Fruit fly (Drosophila melanogaster) whole organism, adult: Measurements from ENCODE around the gene CG14406.

ENCODE experiments used
- CG5204 ChIP-seq: fragments of 200-800 bp; sonication (Bioruptor generic); optimal IDR thresholded peaks from 2 replicates; lab custom pipeline; 2016; ENCODE audit warnings: missing biosample characterization, missing genetic modification characterization
- CG7045 ChIP-seq: fragments of 200-800 bp; sonication (Bioruptor generic); optimal IDR thresholded peaks from 2 replicates; lab custom pipeline; 2017; ENCODE audit warnings: missing biosample characterization, mild to moderate bottlenecking, missing genetic modification characterization
- Clk ChIP-seq: fragments of 200-800 bp; sonication (Bioruptor generic); optimal IDR thresholded peaks from 2 replicates; lab custom pipeline; 2017; ENCODE audit warnings: missing biosample characterization, missing genetic modification characterization
- cnc ChIP-seq, 2 experiments: fragments of >200 bp; optimal IDR thresholded peaks; 2 replicates each; lab custom pipeline; 2017
- ovo ChIP-seq: fragments of 200-800 bp; sonication (Bioruptor generic); optimal IDR thresholded peaks from 2 replicates; lab custom pipeline; 2016; ENCODE audit warnings: missing biosample characterization, missing genetic modification characterization
- toe ChIP-seq: fragments of 200-800 bp; sonication (Bioruptor generic); optimal IDR thresholded peaks from 2 replicates; lab custom pipeline; 2016; ENCODE audit warnings: missing biosample characterization, missing genetic modification characterization

- TF ChIP-seq CG7045 (GFP tag; lab: Kevin White, UChicago), result no peak
- TF ChIP-seq toe (GFP tag; lab: Kevin White, UChicago), result no peak
- no peak for TF ChIP-seq Clk (GFP tag; lab: Kevin White, UChicago)
- no peak for TF ChIP-seq ovo
- no peak for TF ChIP-seq CG5204 (GFP tag; lab: Kevin White, UChicago)
- TF ChIP-seq cnc (optimal IDR thresholded peaks at IDR 0.05; lab: Kevin White, UChicago), result no peak
These were observed 26.7 kb downstream of the CG14406 start for dm6 chrX:14883993-14884392.
